Worm (Caenorhabditis elegans): ENCODE data around the gene lips-17.
A peak's percentile ranks its signal among the peaks of the same experiment; 100 is the strongest.

Gene lips-17

ce11 chrII:7607953-7608352, at the start of gene lips-17:
Gene lips-17 (plus strand): TSS chrII:7608253.
- no peak for TF ChIP-seq fos-1 (tag; optimal IDR thresholded peaks at IDR 0.05)
- TF ChIP-seq tbx-2 (tag; optimal IDR thresholded peaks at IDR 0.05) = no peak
- no peak for TF ChIP-seq lsy-12 (tag; optimal IDR thresholded peaks at IDR 0.05)
- TF ChIP-seq ceh-28 (tag; optimal IDR thresholded peaks at IDR 0.05) = no peak
- TF ChIP-seq hmg-11 (tag; optimal IDR thresholded peaks at IDR 0.05) = no peak
- no peak for TF ChIP-seq elt-3 (tag; optimal IDR thresholded peaks at IDR 0.05)
- TF ChIP-seq mdl-1 (tag; optimal IDR thresholded peaks at IDR 0.05) = no peak
- TF ChIP-seq lin-15B (tag; optimal IDR thresholded peaks at IDR 0.05) = no peak
- no peak for TF ChIP-seq ceh-16 (tag; optimal IDR thresholded peaks at IDR 0.05)
- TF ChIP-seq zag-1 (tag; optimal IDR thresholded peaks at IDR 0.05) = no peak
- no peak for TF ChIP-seq ztf-4 (tag; optimal IDR thresholded peaks at IDR 0.05)
- no peak for TF ChIP-seq lin-39 (tag; optimal IDR thresholded peaks at IDR 0.05)
- TF ChIP-seq unc-62 (GFP tag; optimal IDR thresholded peaks at IDR 0.05) = no peak
- no peak for TF ChIP-seq ama-1 (optimal IDR thresholded peaks at IDR 0.05)
- no peak for TF ChIP-seq nhr-23 (tag; optimal IDR thresholded peaks at IDR 0.05)
- TF ChIP-seq nhr-12 (tag; optimal IDR thresholded peaks at IDR 0.05) = no peak
- TF ChIP-seq nhr-76 (tag; optimal IDR thresholded peaks at IDR 0.05) = no peak
- TF ChIP-seq ceh-9 (tag; optimal IDR thresholded peaks at IDR 0.05) = no peak
- TF ChIP-seq pqm-1 (tag; optimal IDR thresholded peaks at IDR 0.05) = no peak
- no peak for TF ChIP-seq nhr-237 (tag; optimal IDR thresholded peaks at IDR 0.05)

ce11 chrII:7558864-7559263, 49.2 kb upstream of the lips-17 start:
- TF ChIP-seq fkh-10 (GFP tag; optimal IDR thresholded peaks at IDR 0.05) = peak; percentile 72
- TF ChIP-seq nhr-12 (tag; optimal IDR thresholded peaks at IDR 0.05) = no peak

ce11 chrII:7560844-7561243, 47.2 kb upstream of the lips-17 start:
- no peak for TF ChIP-seq nhr-76 (tag; optimal IDR thresholded peaks at IDR 0.05)
- TF ChIP-seq nhr-12 (tag; optimal IDR thresholded peaks at IDR 0.05) = no peak
- no peak for TF ChIP-seq ZK546.5 (tag; optimal IDR thresholded peaks at IDR 0.05)
- TF ChIP-seq R02D3.7 (tag; optimal IDR thresholded peaks at IDR 0.05) = no peak
- TF ChIP-seq tbx-2 (tag; optimal IDR thresholded peaks at IDR 0.05) = no peak
- no peak for TF ChIP-seq daf-12 (tag; optimal IDR thresholded peaks at IDR 0.05)
- TF ChIP-seq ceh-9 (tag; optimal IDR thresholded peaks at IDR 0.05) = no peak

DNA sequence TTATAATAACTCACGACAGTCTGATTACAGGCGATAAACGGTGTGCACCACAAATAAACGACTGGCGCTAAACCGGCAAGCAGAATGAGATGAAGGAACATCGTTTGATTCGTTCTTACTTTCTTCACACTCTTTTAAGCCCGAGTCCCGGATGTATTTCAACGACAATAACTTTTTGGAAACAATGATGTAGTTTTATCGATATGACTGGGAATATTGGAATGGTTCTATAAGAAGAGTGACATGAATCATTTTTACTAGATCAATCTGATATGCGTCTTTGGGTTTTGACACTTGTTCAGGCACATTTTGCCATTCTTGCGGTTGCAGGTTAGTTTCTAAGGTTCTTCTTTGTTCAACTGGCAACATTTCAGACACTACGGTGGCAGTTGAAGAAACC, 46.6 kb upstream of the lips-17 start, which contains the start of the genes ZK1290.11 and ZK1290.1:
TSS of gene ZK1290.11 (minus strand) at position 101 of the 400 bp plus-strand sequence.
TSS of gene ZK1290.1 (plus strand) at position 271 of the 400 bp plus-strand sequence.
- TF ChIP-seq unc-62 (GFP tag; optimal IDR thresholded peaks at IDR 0.05) (no peak), ztf-11 (tag; optimal IDR thresholded peaks at IDR 0.05) (no peak), nhr-12 (tag; optimal IDR thresholded peaks at IDR 0.05) (no peak), snpc-4 (tag; optimal IDR thresholded peaks at IDR 0.05) (no peak), eor-1 (tag; optimal IDR thresholded peaks at IDR 0.05) (no peak), nhr-43 (tag; optimal IDR thresholded peaks at IDR 0.05; ENCODE audit: poor library complexity, severe bottlenecking) (no peak), nhr-237 (tag; optimal IDR thresholded peaks at IDR 0.05) (no peak), fkh-2 (tag; optimal IDR thresholded peaks at IDR 0.05) (no peak), fos-1 (tag; optimal IDR thresholded peaks at IDR 0.05) (no peak), hmg-11 (tag; optimal IDR thresholded peaks at IDR 0.05) (no peak), ZK546.5 (tag; optimal IDR thresholded peaks at IDR 0.05) (no peak), aly-2 (tag; optimal IDR thresholded peaks at IDR 0.05) (no peak)

- TF ChIP-seq lin-39 (tag; optimal IDR thresholded peaks at IDR 0.05) = no peak
- no peak for TF ChIP-seq lsy-12 (tag; optimal IDR thresholded peaks at IDR 0.05)
- TF ChIP-seq fkh-10 (GFP tag; optimal IDR thresholded peaks at IDR 0.05) = no peak
- no peak for TF ChIP-seq eor-1 (tag; optimal IDR thresholded peaks at IDR 0.05)
- TF ChIP-seq nhr-28 (tag; optimal IDR thresholded peaks at IDR 0.05) = no peak
- no peak for TF ChIP-seq nhr-11 (tag; optimal IDR thresholded peaks at IDR 0.05)
Observed at ce11 chrII:7562616-7563015, 45.4 kb upstream of the lips-17 start.

DNA sequence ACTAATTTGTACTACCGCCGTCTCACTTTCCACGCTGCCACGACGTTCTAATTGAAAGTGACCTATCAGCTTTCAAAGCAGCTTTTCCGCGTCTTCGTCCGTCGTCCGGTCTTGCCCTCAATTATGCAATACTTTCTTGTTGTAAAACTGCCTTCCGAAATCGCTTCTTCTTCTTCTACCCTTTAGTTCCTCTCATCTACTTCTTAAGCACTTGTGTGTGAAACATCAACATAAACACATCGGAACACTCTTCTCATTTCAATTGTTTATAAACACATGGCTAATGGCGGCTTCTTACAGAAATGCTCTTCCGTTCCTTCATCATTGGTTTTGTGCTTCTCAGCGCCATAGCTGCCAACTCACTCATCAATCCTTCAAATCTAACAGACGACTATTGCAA, 37.7 kb upstream of the lips-17 start, which contains the start of gene F35D2.3:
TSS of gene F35D2.3 (plus strand) at position 301 of the 400 bp plus-strand sequence.
- TF ChIP-seq ceh-9 (tag; optimal IDR thresholded peaks at IDR 0.05) = no peak
- no peak for TF ChIP-seq hmg-11 (tag; optimal IDR thresholded peaks at IDR 0.05)
- TF ChIP-seq elt-2 (tag; optimal IDR thresholded peaks at IDR 0.05) = no peak
- TF ChIP-seq nhr-23 (tag; optimal IDR thresholded peaks at IDR 0.05) = no peak
- TF ChIP-seq nhr-237 (tag; optimal IDR thresholded peaks at IDR 0.05) = no peak
- no peak for TF ChIP-seq ceh-16 (tag; optimal IDR thresholded peaks at IDR 0.05)
- no peak for TF ChIP-seq mml-1 (tag; optimal IDR thresholded peaks at IDR 0.05)
- no peak for TF ChIP-seq lin-39 (tag; optimal IDR thresholded peaks at IDR 0.05)
- TF ChIP-seq nfya-1 (tag; optimal IDR thresholded peaks at IDR 0.05; ENCODE audit: insufficient read depth) = no peak
- no peak for TF ChIP-seq nhr-77 (tag; optimal IDR thresholded peaks at IDR 0.05)
- no peak for TF ChIP-seq fkh-10 (GFP tag; optimal IDR thresholded peaks at IDR 0.05)
- no peak for TF ChIP-seq unc-62 (GFP tag; optimal IDR thresholded peaks at IDR 0.05)
- TF ChIP-seq nhr-43 (tag; optimal IDR thresholded peaks at IDR 0.05; ENCODE audit: poor library complexity, severe bottlenecking) = no peak
- no peak for TF ChIP-seq aly-2 (tag; optimal IDR thresholded peaks at IDR 0.05)
- TF ChIP-seq zag-1 (tag; optimal IDR thresholded peaks at IDR 0.05) = no peak

All from whole organism, L3 larva.